Worm (Caenorhabditis elegans): Measurements from ENCODE around the gene ncx-5.
A peak's percentile ranks its signal among the peaks of the same experiment; 100 is the strongest.

Gene ncx-5

DNA sequence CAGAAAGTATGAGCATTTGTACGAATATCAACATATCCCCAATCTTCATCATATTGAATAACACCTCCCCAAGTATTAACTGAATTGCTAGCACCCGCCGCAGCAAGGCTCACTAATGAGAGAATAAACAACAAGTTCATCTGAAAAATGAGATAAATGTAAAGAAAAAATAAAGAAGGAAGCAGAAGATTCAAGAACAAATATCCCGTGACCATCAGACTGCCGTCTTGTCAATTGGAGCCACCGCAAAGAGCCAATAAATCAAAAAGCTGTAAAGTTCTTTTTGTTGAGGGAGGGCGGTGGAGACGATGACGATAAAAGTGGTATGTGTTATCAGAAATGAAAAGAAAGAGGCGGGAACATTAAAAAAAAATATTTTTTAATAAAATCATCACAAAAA, 36.4 kb downstream of the ncx-5 start, which contains the start of gene Y32F6A.5:
Y32F6A.5 (minus strand) TSS at position 140 of the 400 bp plus-strand sequence.
- 0 out of 2 replicates have a peak, but pooled peaks have one; percentile 5 for TF ChIP-seq dox-1 (GFP tag; IDR thresholded peaks at IDR 0.05)
- TF ChIP-seq dpff-1 (tag; optimal IDR thresholded peaks at IDR 0.05), result no peak
- TF ChIP-seq hsf-1 (GFP tag; IDR thresholded peaks at IDR 0.05), result peak; percentile 64; the same call in 1 of the 2 replicates
- no peak for TF ChIP-seq lsl-1 (GFP tag; optimal IDR thresholded peaks at IDR 0.05)
- TF ChIP-seq cebp-1 (GFP tag; IDR thresholded peaks at IDR 0.05), result no peak
- TF ChIP-seq cebp-1 (tag; optimal IDR thresholded peaks at IDR 0.05), result no peak
- no peak for TF ChIP-seq ceh-27 (GFP tag; optimal IDR thresholded peaks at IDR 0.05)

DNA sequence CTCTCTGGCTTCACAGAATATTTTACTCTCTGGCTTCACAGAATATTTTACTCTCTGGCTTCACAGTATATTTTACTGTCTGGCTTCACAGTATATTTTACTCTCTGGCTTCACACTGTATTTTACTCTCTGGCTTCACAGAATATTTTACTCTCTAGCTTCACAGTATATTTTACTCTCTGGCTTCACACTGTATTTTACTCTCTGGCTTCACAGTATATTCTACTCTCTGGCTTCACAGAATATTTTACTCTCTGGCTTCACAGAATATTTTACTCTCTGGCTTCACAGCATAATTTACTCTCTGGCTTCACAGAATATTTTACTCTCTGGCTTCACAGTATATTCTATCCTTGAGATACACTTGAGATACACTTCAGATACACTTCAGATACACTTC, 39.5 kb downstream of the ncx-5 start:
- 0 out of 2 replicates have a peak, but pooled peaks have one; percentile 34 for TF ChIP-seq ceh-40 (GFP tag; IDR thresholded peaks at IDR 0.05)
- TF ChIP-seq ceh-58 (GFP tag; IDR thresholded peaks at IDR 0.05), result peak; percentile 94
- TF ChIP-seq attf-6 (GFP tag; IDR thresholded peaks at IDR 0.05), result 0 out of 2 replicates have a peak, but pooled peaks have one; percentile 32
- 0 out of 2 replicates have a peak, but pooled peaks have one; percentile 27 for TF ChIP-seq Y53G8AR.9 (GFP tag; conservative IDR thresholded peaks at IDR 0.05)
- TF ChIP-seq ceh-100 (GFP tag; IDR thresholded peaks at IDR 0.05), result 0 out of 2 replicates have a peak, but pooled peaks have one; percentile 32
- TF ChIP-seq Y53F4B.3 (GFP tag; IDR thresholded peaks at IDR 0.05), result peak; percentile 97; the same call in 1 of the 2 replicates
- TF ChIP-seq madf-3 (GFP tag; IDR thresholded peaks at IDR 0.05), result peak; percentile 75; the same call in 1 of the 2 replicates
- TF ChIP-seq ekl-4 (GFP tag; IDR thresholded peaks at IDR 0.05), result 0 out of 2 replicates have a peak, but pooled peaks have one; percentile 22
- peak; percentile 90 for TF ChIP-seq egrh-3 (GFP tag; IDR thresholded peaks at IDR 0.05)

DNA sequence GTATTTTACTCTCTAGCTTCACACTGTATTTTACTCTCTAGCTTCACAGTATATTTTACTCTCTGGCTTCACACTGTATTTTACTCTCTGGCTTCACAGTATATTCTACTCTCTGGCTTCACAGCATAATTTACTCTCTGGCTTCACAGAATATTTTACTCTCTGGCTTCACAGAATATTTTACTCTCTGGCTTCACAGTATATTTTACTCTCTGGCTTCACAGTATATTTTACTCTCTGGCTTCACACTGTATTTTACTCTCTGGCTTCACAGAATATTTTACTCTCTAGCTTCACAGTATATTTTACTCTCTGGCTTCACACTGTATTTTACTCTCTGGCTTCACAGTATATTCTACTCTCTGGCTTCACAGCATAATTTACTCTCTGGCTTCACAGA, 40.0 kb downstream of the ncx-5 start:
- TF ChIP-seq madf-3 (GFP tag; IDR thresholded peaks at IDR 0.05), result 0 out of 2 replicates have a peak, but pooled peaks have one; percentile 54
- peak; percentile 60; the same call in 1 of the 2 replicates for TF ChIP-seq Y53F4B.3 (GFP tag; IDR thresholded peaks at IDR 0.05)
- peak; percentile 84; the same call in 1 of the 2 replicates for TF ChIP-seq egrh-3 (GFP tag; IDR thresholded peaks at IDR 0.05)

DNA sequence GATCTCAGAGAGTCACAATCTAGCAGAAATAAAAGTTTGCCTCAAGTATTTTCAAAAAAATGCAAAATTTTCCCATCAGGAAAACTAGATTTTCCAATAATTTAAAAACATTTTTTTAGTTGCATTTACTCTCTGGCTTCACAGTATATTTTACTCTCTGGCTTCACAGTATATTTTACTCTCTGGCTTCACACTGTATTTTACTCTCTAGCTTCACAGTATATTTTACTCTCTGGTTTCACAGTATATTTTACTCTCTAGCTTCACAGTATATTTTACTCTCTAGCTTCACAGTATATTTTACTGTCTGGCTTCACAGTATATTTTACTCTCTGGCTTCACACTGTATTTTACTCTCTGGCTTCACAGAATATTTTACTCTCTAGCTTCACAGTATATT, 40.6 kb downstream of the ncx-5 start:
- TF ChIP-seq egrh-3 (GFP tag; IDR thresholded peaks at IDR 0.05) (peak; percentile 89), Y53F4B.3 (GFP tag; IDR thresholded peaks at IDR 0.05) (peak; percentile 95; the same call in 1 of the 2 replicates), ztf-6 (GFP tag; IDR thresholded peaks at IDR 0.05) (peak; percentile 71; the same call in 1 of the 2 replicates), Y53G8AR.9 (GFP tag; conservative IDR thresholded peaks at IDR 0.05) (0 out of 2 replicates have a peak, but pooled peaks have one; percentile 16), madf-3 (GFP tag; IDR thresholded peaks at IDR 0.05) (peak; percentile 46; the same call in 1 of the 2 replicates), ceh-58 (GFP tag; IDR thresholded peaks at IDR 0.05) (peak; percentile 90; the same call in 1 of the 2 replicates)

DNA sequence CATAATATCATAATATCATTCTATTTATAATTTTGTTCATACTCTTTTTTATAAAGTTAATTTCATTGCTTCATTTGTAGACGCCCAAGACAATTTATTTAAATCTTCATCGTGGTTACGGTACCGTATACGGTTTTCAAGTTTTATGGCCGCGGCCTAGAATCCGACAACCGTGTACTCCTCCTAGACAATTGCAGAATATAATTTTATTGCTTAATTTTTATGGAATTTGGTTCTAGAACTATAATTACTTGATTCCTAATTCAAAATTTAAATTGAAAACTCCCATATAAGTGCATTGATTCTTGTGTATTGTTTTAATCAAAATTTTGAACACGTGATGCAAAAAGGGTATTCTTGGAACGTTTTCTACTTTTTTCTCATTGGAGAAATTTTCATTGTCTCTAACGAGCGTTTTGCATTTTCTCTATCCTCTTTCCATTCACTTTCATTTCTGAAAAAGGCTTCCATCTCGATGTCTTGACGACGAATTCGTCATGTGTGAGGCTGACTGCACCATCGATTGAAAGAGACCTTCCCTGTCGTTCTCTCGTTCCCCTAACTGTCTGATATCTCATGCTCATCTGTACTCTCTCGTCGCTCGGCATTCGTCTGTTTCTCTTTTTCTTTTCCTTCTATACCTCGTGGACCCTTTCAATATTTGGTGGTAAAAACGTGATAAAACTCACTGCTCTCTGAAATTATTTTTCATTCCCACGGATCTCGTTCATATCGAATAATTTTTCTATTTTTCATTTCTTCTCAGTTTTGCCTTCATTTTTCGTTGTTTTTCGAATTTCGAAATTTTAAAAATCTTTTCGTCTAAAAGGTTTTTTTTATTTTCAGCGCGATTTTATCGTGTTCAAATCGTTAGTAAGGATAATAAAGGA, 48.5 kb downstream of the ncx-5 start, which contains the start of gene pap-1:
pap-1 (plus strand) TSS at position 840 of the 890 bp plus-strand sequence.
- TF ChIP-seq dox-1 (GFP tag; IDR thresholded peaks at IDR 0.05) (0 out of 2 replicates have a peak, but pooled peaks have one; percentile 39), zfh-2 (GFP tag; conservative IDR thresholded peaks at IDR 0.05) (no peak), unc-130 (GFP tag; optimal IDR thresholded peaks at IDR 0.05) (peak; percentile 22), B0035.1 (tag; optimal IDR thresholded peaks at IDR 0.05) (no peak), attf-5 (GFP tag; optimal IDR thresholded peaks at IDR 0.05) (peak; percentile 66), hmg-1.2 (GFP tag; IDR thresholded peaks at IDR 0.05) (peak; percentile 97), cebp-1 (GFP tag; IDR thresholded peaks at IDR 0.05) (no peak), cebp-1 (tag; optimal IDR thresholded peaks at IDR 0.05) (peak; percentile 41)

DNA sequence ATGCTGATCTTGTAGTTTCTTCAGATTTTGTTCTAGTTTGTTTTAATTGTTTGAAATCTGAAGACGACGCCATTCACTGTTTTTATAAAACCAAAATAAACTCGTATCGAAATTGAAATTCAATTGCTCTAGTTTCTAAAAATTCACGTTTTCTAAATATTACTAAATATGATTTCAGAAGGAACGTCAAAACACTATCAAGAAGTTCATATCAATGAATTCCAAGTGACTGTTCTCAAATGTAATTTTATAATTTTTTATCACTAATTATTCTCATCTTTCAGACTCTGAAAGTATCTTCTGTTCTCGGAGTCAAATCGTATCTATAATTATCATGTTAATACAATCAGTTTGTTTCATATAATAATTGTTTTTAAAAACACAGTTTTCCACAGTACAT, 49.2 kb downstream of the ncx-5 start, which contains the start of gene snf-10:
snf-10 (minus strand) TSS at position 101 of the 400 bp plus-strand sequence.
- TF ChIP-seq Y53F4B.3 (GFP tag; IDR thresholded peaks at IDR 0.05) (no peak), zfh-2 (GFP tag; conservative IDR thresholded peaks at IDR 0.05) (no peak), ccch-3 (GFP tag; optimal IDR thresholded peaks at IDR 0.05) (no peak), let-607 (tag; optimal IDR thresholded peaks at IDR 0.05) (no peak), athp-1 (tag; optimal IDR thresholded peaks at IDR 0.05) (no peak)

Measured in whole organism, young adult.